Worm (Caenorhabditis elegans) whole organism, young adult: ENCODE data around the gene F53H1.3.

Source experiments
- B0019.2 ChIP-seq: fragments of 200-800 bp; sonication (Bioruptor generic); conservative IDR thresholded peaks from 2 replicates; pipeline ENCODE4 v1.3.6; 2022; ENCODE audit warnings: missing genetic modification reagents, missing genetic modification characterization, missing compliant biosample characterization
- C06A6.2 ChIP-seq: fragments of 200-800 bp; sonication (Bioruptor generic); conservative IDR thresholded peaks from 2 replicates; pipeline ENCODE4 v1.3.6; 2022; ENCODE audit warnings: missing genetic modification characterization, missing compliant biosample characterization
- F37B4.10 ChIP-seq: fragments of 200-800 bp; sonication (Bioruptor generic); IDR thresholded peaks from 2 replicates; pipeline ENCODE4 v1.3.6; 2022; ENCODE audit warnings: missing genetic modification characterization, missing compliant biosample characterization
- F49E8.2 ChIP-seq: sonication (generic microtip); optimal IDR thresholded peaks from 3 replicates; lab custom pipeline; 2017; ENCODE audit warnings: missing genetic modification characterization, mild to moderate bottlenecking, missing compliant biosample characterization, antibody characterized with exemption, moderate library complexity; ENCODE audit not compliant: insufficient read depth
- F55B11.4 ChIP-seq: sonication (generic microtip); optimal IDR thresholded peaks from 2 replicates; lab custom pipeline; 2016; ENCODE audit warnings: missing compliant biosample characterization, missing genetic modification characterization, borderline replicate concordance; ENCODE audit not compliant: insufficient read depth
- T26A5.8 ChIP-seq: sonication (generic microtip); optimal IDR thresholded peaks from 2 replicates; lab custom pipeline; 2016; ENCODE audit warnings: missing genetic modification characterization, missing compliant biosample characterization
- Y67H2A.10 ChIP-seq: fragments of 200-800 bp; sonication (Bioruptor generic); conservative IDR thresholded peaks from 2 replicates; pipeline ENCODE4 v1.3.6; 2022; ENCODE audit warnings: missing genetic modification reagents, missing genetic modification characterization, missing compliant biosample characterization
- ama-1 ChIP-seq, 3 experiments: fragments of 150-350 bp in 1 of 3; sonication (generic microtip) in 2 of 3; optimal IDR thresholded peaks; 2 replicates each; lab custom pipeline; 2014 to 2018; ENCODE audit warnings: missing biosample characterization in 2 of 3, missing genetic modification characterization in 2 of 3, missing genetic modification reagents in 2 of 3
- attf-5 ChIP-seq: fragments of 200-800 bp; sonication (Bioruptor generic); optimal IDR thresholded peaks from 2 replicates; lab custom pipeline; 2018; ENCODE audit warnings: mild to moderate bottlenecking, missing genetic modification characterization, missing compliant biosample characterization
- attf-6 ChIP-seq: fragments of 200-800 bp; sonication (Bioruptor generic); IDR thresholded peaks from 2 replicates; pipeline ENCODE4 v1.3.6; 2022; ENCODE audit warnings: missing genetic modification reagents, missing genetic modification characterization, missing compliant biosample characterization
- bed-1 ChIP-seq: fragments of 200-800 bp; sonication (Bioruptor generic); IDR thresholded peaks from 2 replicates; pipeline ENCODE4 v1.3.6; 2022; ENCODE audit warnings: missing genetic modification reagents, missing genetic modification characterization, missing compliant biosample characterization
- chd-7 ChIP-seq: sonication (generic microtip); optimal IDR thresholded peaks from 2 replicates; lab custom pipeline; 2016; ENCODE audit warnings: mild to moderate bottlenecking, missing genetic modification characterization, moderate library complexity, missing compliant biosample characterization
- die-1 ChIP-seq: sonication (generic microtip); optimal IDR thresholded peaks from 2 replicates; lab custom pipeline; 2016; ENCODE audit warnings: missing genotype, mild to moderate bottlenecking, missing genetic modification characterization, missing compliant biosample characterization
- dpl-1 ChIP-seq: fragments of 150-350 bp; optimal IDR thresholded peaks from 2 replicates; lab custom pipeline; 2014; ENCODE audit warnings: missing biosample characterization, missing genetic modification reagents, missing genetic modification characterization
- fkh-3 ChIP-seq: sonication (generic microtip); optimal IDR thresholded peaks from 2 replicates; lab custom pipeline; 2016; ENCODE audit warnings: mild to moderate bottlenecking, missing genetic modification characterization, missing compliant biosample characterization
- him-1 ChIP-seq: sonication (generic microtip); optimal IDR thresholded peaks from 2 replicates; lab custom pipeline; 2016; ENCODE audit warnings: missing genotype, missing genetic modification reagents, missing genetic modification characterization, missing compliant biosample characterization
- hrde-1 ChIP-seq: sonication (generic microtip); optimal IDR thresholded peaks from 2 replicates; lab custom pipeline; 2016; ENCODE audit warnings: missing genetic modification characterization, mild to moderate bottlenecking, missing compliant biosample characterization, moderate library complexity, missing genotype, missing genetic modification reagents, borderline replicate concordance
- hsf-1 ChIP-seq: fragments of 200-800 bp; sonication (Bioruptor generic); IDR thresholded peaks from 2 replicates; pipeline ENCODE4 v1.3.6; 2022; ENCODE audit warnings: missing genetic modification reagents, missing genetic modification characterization, missing compliant biosample characterization
- let-526 ChIP-seq: fragments of 200-800 bp; sonication (Bioruptor generic); IDR thresholded peaks from 2 replicates; pipeline ENCODE4 v1.3.6; 2022; ENCODE audit warnings: missing genetic modification reagents, missing genetic modification characterization, missing compliant biosample characterization
- lin-40 ChIP-seq: sonication (generic microtip); optimal IDR thresholded peaks from 2 replicates; lab custom pipeline; 2016; ENCODE audit warnings: missing genetic modification characterization, mild to moderate bottlenecking, missing compliant biosample characterization, missing genotype, missing genetic modification reagents
- madf-3 ChIP-seq: fragments of 200-800 bp; sonication (Bioruptor generic); IDR thresholded peaks from 2 replicates; pipeline ENCODE4 v1.3.6; 2022; ENCODE audit warnings: missing genetic modification reagents, missing genetic modification characterization, missing compliant biosample characterization
- madf-8 ChIP-seq: fragments of 200-800 bp; sonication (Bioruptor generic); conservative IDR thresholded peaks from 2 replicates; pipeline ENCODE4 v1.3.6; 2022; ENCODE audit warnings: missing genetic modification reagents, missing genetic modification characterization, missing compliant biosample characterization
- mxl-1 ChIP-seq: sonication (generic microtip); optimal IDR thresholded peaks from 2 replicates; lab custom pipeline; 2016; ENCODE audit warnings: missing genetic modification characterization, missing compliant biosample characterization
- rpc-1 ChIP-seq, 2 experiments: fragments of 150-350 bp in 1 of 2; sonication (generic microtip) in 1 of 2; optimal IDR thresholded peaks; 2 replicates each; lab custom pipeline; 2014 to 2018; ENCODE audit warnings: missing biosample characterization in 1 of 2, missing genetic modification characterization in 1 of 2, missing genetic modification reagents in 1 of 2, missing genotype in 1 of 2
- sea-2 ChIP-seq: fragments of 200-800 bp; sonication (Bioruptor generic); IDR thresholded peaks from 2 replicates; pipeline ENCODE4 v1.3.6; 2022; ENCODE audit warnings: missing genetic modification characterization, missing compliant biosample characterization
- snpc-1.3 ChIP-seq: sonication (generic microtip); optimal IDR thresholded peaks from 2 replicates; lab custom pipeline; 2017; ENCODE audit warnings: missing genetic modification characterization, mild to moderate bottlenecking, missing compliant biosample characterization, antibody characterized with exemption, moderate library complexity, missing genotype, missing genetic modification reagents; ENCODE audit not compliant: insufficient read depth
- xnd-1 ChIP-seq: sonication (generic microtip); optimal IDR thresholded peaks from 2 replicates; lab custom pipeline; 2016; ENCODE audit warnings: missing genotype, missing genetic modification reagents, missing genetic modification characterization, missing compliant biosample characterization
- ztf-22 ChIP-seq: fragments of 200-800 bp; sonication (Bioruptor generic); optimal IDR thresholded peaks from 2 replicates; lab custom pipeline; 2018; ENCODE audit warnings: mild to moderate bottlenecking, missing genetic modification characterization, moderate library complexity, missing compliant biosample characterization
- ztf-28 ChIP-seq: fragments of 200-800 bp; sonication (Bioruptor generic); IDR thresholded peaks from 2 replicates; pipeline ENCODE4 v1.3.6; 2022; ENCODE audit warnings: missing genetic modification reagents, missing genetic modification characterization, missing compliant biosample characterization

F53H1.3 gene

ce11 chrIV:1388079-1388478 is 59.1 kb downstream of the F53H1.3 start (continued):
- TF ChIP-seq bed-1 (GFP tag; lab: Robert Waterston, UW) (no peak), snpc-1.3 (tag; lab: Kevin White, UChicago) (peak; percentile 11), B0019.2 (GFP tag; lab: Robert Waterston, UW) (no peak), attf-5 (GFP tag; lab: Kevin White, UChicago) (peak; percentile 24), madf-8 (GFP tag; lab: Robert Waterston, UW) (no peak), C06A6.2 (GFP tag; lab: Robert Waterston, UW) (0 out of 2 replicates have a peak, but pooled peaks have one; percentile 32), rpc-1 (optimal IDR thresholded peaks at IDR 0.05; lab: Kevin White, UChicago) (peak; percentile 59), rpc-1 (tag; optimal IDR thresholded peaks at IDR 0.05; lab: Kevin White, UChicago) (peak; percentile 75), ama-1 (optimal IDR thresholded peaks at IDR 0.05; lab: Kevin White, UChicago) (no peak), ama-1 (GFP tag; optimal IDR thresholded peaks at IDR 0.05; lab: Kevin White, UChicago) (peak in 1 of 2 experiments; percentile 47), hsf-1 (GFP tag; lab: Robert Waterston, UW) (0 out of 2 replicates have a peak, but pooled peaks have one; percentile 14), ztf-28 (no peak), T26A5.8 (tag; lab: Kevin White, UChicago) (no peak), fkh-3 (tag; lab: Kevin White, UChicago) (no peak), F49E8.2 (tag; lab: Kevin White, UChicago) (no peak), chd-7 (tag; lab: Kevin White, UChicago) (peak; percentile 2), dpl-1 (GFP tag; lab: Kevin White, UChicago) (no peak), F37B4.10 (GFP tag; lab: Robert Waterston, UW) (no peak), madf-3 (GFP tag; lab: Robert Waterston, UW) (0 out of 2 replicates have a peak, but pooled peaks have one; percentile 47), F55B11.4 (tag; lab: Kevin White, UChicago) (no peak), xnd-1 (tag; lab: Kevin White, UChicago) (no peak), die-1 (tag; lab: Kevin White, UChicago) (peak; percentile 65), Y67H2A.10 (no peak), ztf-22 (no peak), let-526 (GFP tag; lab: Robert Waterston, UW) (0 out of 2 replicates have a peak, but pooled peaks have one; percentile 62), mxl-1 (tag; lab: Kevin White, UChicago) (no peak), hrde-1 (tag; lab: Kevin White, UChicago) (no peak), attf-6 (no peak), lin-40 (tag; lab: Kevin White, UChicago) (peak; percentile 46), sea-2 (GFP tag; lab: Robert Waterston, UW) (no peak), him-1 (tag; lab: Kevin White, UChicago) (peak; percentile 21)
